Fruit fly (Drosophila melanogaster) whole organism, prepupa: Measurements from ENCODE around the gene CG14860.
A peak's percentile ranks its signal among the peaks of the same experiment; 100 is the strongest.

Source experiments
- Blimp-1 ChIP-seq: fragments of 200-800 bp; sonication (Bioruptor generic); optimal IDR thresholded peaks from 3 replicates; lab custom pipeline; 2017; ENCODE audit warnings: missing biosample characterization, missing genetic modification characterization, mild to moderate bottlenecking, moderate library complexity, missing genetic modification reagents
- CG10631 ChIP-seq: fragments of 200-800 bp; sonication (Bioruptor generic); optimal IDR thresholded peaks from 2 replicates; lab custom pipeline; 2016; ENCODE audit warnings: missing biosample characterization, missing genetic modification characterization
- CG10669 ChIP-seq: fragments of 200-800 bp; sonication (Bioruptor generic); optimal IDR thresholded peaks from 3 replicates; lab custom pipeline; 2018; ENCODE audit warnings: missing biosample characterization, mild to moderate bottlenecking, missing genetic modification characterization, moderate library complexity
- CG11294 ChIP-seq: fragments of 200-800 bp; sonication (Bioruptor generic); IDR thresholded peaks from 2 replicates; pipeline ENCODE4 v1.3.6; 2022; ENCODE audit warnings: missing biosample characterization, missing genetic modification characterization
- CG11762 ChIP-seq: fragments of 200-800 bp; sonication (Bioruptor generic); optimal IDR thresholded peaks from 3 replicates; lab custom pipeline; 2016; ENCODE audit warnings: missing biosample characterization, missing genetic modification characterization; ENCODE audit not compliant: insufficient read depth
- CG11902 ChIP-seq: fragments of 200-800 bp; sonication (Bioruptor generic); optimal IDR thresholded peaks from 3 replicates; lab custom pipeline; 2016; ENCODE audit warnings: missing biosample characterization, missing genetic modification characterization
- CG15336 ChIP-seq: fragments of 200-800 bp; sonication (Bioruptor generic); IDR thresholded peaks from 2 replicates; pipeline ENCODE4 v1.3.6; 2022; ENCODE audit warnings: missing biosample characterization, missing genetic modification characterization
- CG1621 ChIP-seq: fragments of 200-800 bp; sonication (Bioruptor generic); optimal IDR thresholded peaks from 3 replicates; lab custom pipeline; 2018; ENCODE audit warnings: missing biosample characterization, mild to moderate bottlenecking, missing genetic modification characterization
- CG3032 ChIP-seq: fragments of 200-800 bp; optimal IDR thresholded peaks from 2 replicates; lab custom pipeline; 2019; ENCODE audit warnings: missing biosample characterization, mild to moderate bottlenecking, missing genetic modification characterization, moderate library complexity
- CG31627 ChIP-seq: fragments of 200-800 bp; sonication (Bioruptor generic); optimal IDR thresholded peaks from 3 replicates; lab custom pipeline; 2016; ENCODE audit warnings: missing biosample characterization, missing genetic modification characterization
- CG32006 ChIP-seq: fragments of 200-800 bp; sonication (Bioruptor generic); optimal IDR thresholded peaks from 3 replicates; lab custom pipeline; 2017; ENCODE audit warnings: missing biosample characterization, mild to moderate bottlenecking, missing genetic modification characterization
- CG3919 ChIP-seq: fragments of 200-800 bp; sonication (Bioruptor generic); optimal IDR thresholded peaks from 3 replicates; lab custom pipeline; 2016; ENCODE audit warnings: missing biosample characterization, missing genetic modification characterization
- CG4318 ChIP-seq: fragments of 200-800 bp; sonication (Bioruptor generic); optimal IDR thresholded peaks from 3 replicates; lab custom pipeline; 2017; ENCODE audit warnings: missing biosample characterization, mild to moderate bottlenecking, missing genetic modification characterization
- CG6163 ChIP-seq: fragments of 200-800 bp; sonication (Bioruptor generic); IDR thresholded peaks from 3 replicates; pipeline ENCODE4 v1.3.6; 2022; ENCODE audit warnings: missing biosample characterization, missing genetic modification characterization
- CG6276 ChIP-seq: fragments of 200-800 bp; sonication (Bioruptor generic); optimal IDR thresholded peaks from 2 replicates; lab custom pipeline; 2017; ENCODE audit warnings: missing biosample characterization, mild to moderate bottlenecking, missing genetic modification characterization
- CG6808 ChIP-seq: fragments of 200-800 bp; sonication (Bioruptor generic); optimal IDR thresholded peaks from 3 replicates; lab custom pipeline; 2017; ENCODE audit warnings: missing biosample characterization, missing genetic modification characterization, mild to moderate bottlenecking, moderate library complexity, missing genetic modification reagents
- CG6854 ChIP-seq: fragments of 200-800 bp; sonication (Bioruptor generic); optimal IDR thresholded peaks from 2 replicates; lab custom pipeline; 2017; ENCODE audit warnings: missing biosample characterization, mild to moderate bottlenecking, missing genetic modification characterization
- CG7368 ChIP-seq: fragments of 200-800 bp; sonication (Bioruptor generic); optimal IDR thresholded peaks from 3 replicates; lab custom pipeline; 2016; ENCODE audit warnings: missing biosample characterization, missing genetic modification characterization
- CG8119 ChIP-seq: fragments of 200-800 bp; sonication (Bioruptor generic); IDR thresholded peaks from 3 replicates; pipeline ENCODE4 v1.3.6; 2022; ENCODE audit warnings: missing biosample characterization, missing genetic modification characterization
- CG8632 ChIP-seq: fragments of 200-800 bp; sonication (Bioruptor generic); optimal IDR thresholded peaks from 3 replicates; lab custom pipeline; 2016; ENCODE audit warnings: missing biosample characterization, missing genetic modification characterization
- Eip78C ChIP-seq: fragments of 200-800 bp; sonication (Bioruptor generic); peaks from one replicate; lab custom pipeline; 2016; ENCODE audit warnings: missing biosample characterization, missing genetic modification characterization
- Eip93F ChIP-seq: fragments of 200-800 bp; sonication (Bioruptor generic); optimal IDR thresholded peaks from 2 replicates; lab custom pipeline; 2016; ENCODE audit warnings: missing biosample characterization, mild to moderate bottlenecking, missing genetic modification characterization
- Ets96B ChIP-seq: fragments of 200-800 bp; optimal IDR thresholded peaks from 2 replicates; lab custom pipeline; 2019; ENCODE audit warnings: missing biosample characterization, mild to moderate bottlenecking, missing genetic modification characterization, moderate library complexity
- Gug ChIP-seq: fragments of 200-800 bp; sonication (Bioruptor generic); IDR thresholded peaks from 2 replicates; pipeline ENCODE4 v1.3.6; 2022; ENCODE audit warnings: missing biosample characterization, missing genetic modification characterization
- Hr38 ChIP-seq: sonication (Bioruptor generic); optimal IDR thresholded peaks from 2 replicates; lab custom pipeline; 2016; ENCODE audit warnings: missing biosample characterization, missing genetic modification characterization
- Hr4 ChIP-seq: fragments of 200-800 bp; sonication (Bioruptor generic); optimal IDR thresholded peaks from 3 replicates; lab custom pipeline; 2016; ENCODE audit warnings: missing biosample characterization, missing genetic modification characterization
- Lpt ChIP-seq: fragments of 200-800 bp; sonication (Bioruptor generic); optimal IDR thresholded peaks from 3 replicates; lab custom pipeline; 2016; ENCODE audit warnings: missing biosample characterization, missing genetic modification characterization
- Met ChIP-seq: fragments of 200-800 bp; sonication (Bioruptor generic); optimal IDR thresholded peaks from 3 replicates; lab custom pipeline; 2016; ENCODE audit warnings: missing biosample characterization, missing genetic modification characterization
- OdsH ChIP-seq: fragments of 200-800 bp; sonication (Bioruptor generic); optimal IDR thresholded peaks from 3 replicates; lab custom pipeline; 2016; ENCODE audit warnings: missing biosample characterization, missing genetic modification characterization
- Smox ChIP-seq: fragments of 200-800 bp; sonication (Bioruptor generic); optimal IDR thresholded peaks from 3 replicates; lab custom pipeline; 2016; ENCODE audit warnings: missing biosample characterization, missing genetic modification characterization
- Sox102F ChIP-seq: fragments of 200-800 bp; sonication (Bioruptor generic); optimal IDR thresholded peaks from 2 replicates; lab custom pipeline; 2016; ENCODE audit warnings: missing biosample characterization, mild to moderate bottlenecking, missing genetic modification characterization
- Sox14 ChIP-seq: fragments of 200-800 bp; sonication (Bioruptor generic); optimal IDR thresholded peaks from 3 replicates; lab custom pipeline; 2016; ENCODE audit warnings: missing biosample characterization, missing genetic modification characterization
- Sox15 ChIP-seq: fragments of 200-800 bp; sonication (Bioruptor generic); optimal IDR thresholded peaks from 3 replicates; lab custom pipeline; 2016; ENCODE audit warnings: missing biosample characterization, missing genetic modification characterization
- achi ChIP-seq: fragments of 200-800 bp; sonication (Bioruptor generic); optimal IDR thresholded peaks from 3 replicates; lab custom pipeline; 2016; ENCODE audit warnings: missing biosample characterization, missing genetic modification characterization
- acj6 ChIP-seq: fragments of 200-800 bp; sonication (Bioruptor generic); optimal IDR thresholded peaks from 3 replicates; lab custom pipeline; 2016; ENCODE audit warnings: missing biosample characterization, missing genetic modification characterization
- cyc ChIP-seq: fragments of 200-800 bp; sonication (Bioruptor generic); optimal IDR thresholded peaks from 3 replicates; lab custom pipeline; 2016; ENCODE audit warnings: missing biosample characterization, missing genetic modification characterization
- dsx ChIP-seq: fragments of 200-800 bp; optimal IDR thresholded peaks from 3 replicates; lab custom pipeline; 2019; ENCODE audit warnings: missing biosample characterization, mild to moderate bottlenecking, missing genetic modification characterization, moderate library complexity; ENCODE audit not compliant: poor library complexity, severe bottlenecking
- eg ChIP-seq: fragments of 200-800 bp; sonication (Bioruptor generic); IDR thresholded peaks from 3 replicates; pipeline ENCODE4 v1.3.6; 2022; ENCODE audit warnings: missing biosample characterization, missing genetic modification characterization
- esn ChIP-seq: fragments of 200-800 bp; sonication (Bioruptor generic); optimal IDR thresholded peaks from 2 replicates; lab custom pipeline; 2016; ENCODE audit warnings: missing biosample characterization, mild to moderate bottlenecking, missing genetic modification characterization, moderate library complexity
- fd85E ChIP-seq: fragments of 200-800 bp; sonication (Bioruptor generic); optimal IDR thresholded peaks from 3 replicates; lab custom pipeline; 2016; ENCODE audit warnings: missing biosample characterization, missing genetic modification characterization
- lz ChIP-seq: fragments of 200-800 bp; sonication (Bioruptor generic); optimal IDR thresholded peaks from 3 replicates; lab custom pipeline; 2016; ENCODE audit warnings: missing biosample characterization, missing genetic modification characterization
- net ChIP-seq: fragments of 200-800 bp; sonication (Bioruptor generic); optimal IDR thresholded peaks from 3 replicates; lab custom pipeline; 2016; ENCODE audit warnings: missing biosample characterization, missing genetic modification characterization
- pdm3 ChIP-seq: fragments of 200-800 bp; sonication (Bioruptor generic); optimal IDR thresholded peaks from 3 replicates; lab custom pipeline; 2016; ENCODE audit warnings: missing biosample characterization, missing genetic modification characterization
- spab ChIP-seq: fragments of 200-800 bp; sonication (Bioruptor generic); optimal IDR thresholded peaks from 2 replicates; lab custom pipeline; 2017; ENCODE audit warnings: missing biosample characterization, mild to moderate bottlenecking, missing genetic modification characterization, missing genetic modification reagents
- ss ChIP-seq, 2 experiments: fragments of 200-800 bp; sonication (Bioruptor generic); optimal IDR thresholded peaks; 2 replicates in 1 of 2; 3 replicates in 1 of 2; lab custom pipeline; 2017 to 2018; ENCODE audit warnings: mild to moderate bottlenecking in 2 of 2, missing biosample characterization in 2 of 2, missing genetic modification characterization in 2 of 2, moderate library complexity in 1 of 2
- svp ChIP-seq: fragments of 200-800 bp; sonication (Bioruptor generic); peaks from one replicate; lab custom pipeline; 2016; ENCODE audit warnings: missing biosample characterization, missing genetic modification characterization
- topi ChIP-seq: fragments of 200-800 bp; sonication (Bioruptor generic); optimal IDR thresholded peaks from 3 replicates; lab custom pipeline; 2016; ENCODE audit warnings: missing biosample characterization, missing genetic modification characterization

The CG14860 gene

dm6 chr3R:14846924-14847599 lies 47.5 kb upstream of the CG14860 start (continued):
- TF ChIP-seq CG3919 (GFP tag; lab: Kevin White, UChicago) = peak; percentile 86
- TF ChIP-seq CG8119 = peak; percentile 86
- TF ChIP-seq svp (GFP tag; lab: Kevin White, UChicago) = peak; percentile 70
- TF ChIP-seq CG31627 (GFP tag; lab: Kevin White, UChicago) = peak; percentile 21
- no peak for TF ChIP-seq Eip93F
- peak; percentile 18 for TF ChIP-seq Met (GFP tag; lab: Kevin White, UChicago)
- TF ChIP-seq Sox15 (GFP tag; lab: Kevin White, UChicago) = peak; percentile 32
- no peak for TF ChIP-seq CG6854 (GFP tag; lab: Kevin White, UChicago)
- peak; percentile 72 for TF ChIP-seq Sox14 (GFP tag; lab: Kevin White, UChicago)
- peak; percentile 63 for TF ChIP-seq CG7368 (GFP tag; lab: Kevin White, UChicago)
- TF ChIP-seq acj6 = peak; percentile 78
- TF ChIP-seq Gug (GFP tag; lab: Robert Waterston, UW) = peak; percentile 71
- TF ChIP-seq Hr4 (GFP tag; lab: Kevin White, UChicago) = peak; percentile 92
- TF ChIP-seq Hr38 = peak; percentile 52
- TF ChIP-seq eg (GFP tag; lab: Robert Waterston, UW) = peak; percentile 86

- TF ChIP-seq CG4318 (peak; percentile 5), topi (GFP tag; lab: Kevin White, UChicago) (no peak), CG3032 (tag; lab: Kevin White, UChicago) (peak; percentile 45), CG3919 (GFP tag; lab: Kevin White, UChicago) (peak; percentile 39), svp (GFP tag; lab: Kevin White, UChicago) (no peak), CG8119 (no peak), achi (GFP tag; lab: Kevin White, UChicago) (peak; percentile 21), Sox102F (GFP tag; lab: Kevin White, UChicago) (no peak), Hr38 (no peak), ss (GFP tag; optimal IDR thresholded peaks at IDR 0.05; lab: Kevin White, UChicago) (peak in 1 of 2 experiments; percentile 41), esn (GFP tag; lab: Kevin White, UChicago) (no peak), CG6854 (GFP tag; lab: Kevin White, UChicago) (no peak), CG8632 (GFP tag; lab: Kevin White, UChicago) (no peak), CG10669 (peak; percentile 50), CG15336 (GFP tag; lab: Robert Waterston, UW) (peak; percentile 46; the same call in 1 of the 2 replicates), Gug (GFP tag; lab: Robert Waterston, UW) (no peak), CG6276 (peak; percentile 18), Ets96B (peak; percentile 64), CG1621 (tag; lab: Kevin White, UChicago) (no peak), cyc (no peak), spab (GFP tag; lab: Kevin White, UChicago) (peak; percentile 30), Eip78C (GFP tag; lab: Kevin White, UChicago) (peak; percentile 79), CG10631 (GFP tag; lab: Kevin White, UChicago) (peak; percentile 5), CG32006 (GFP tag; lab: Kevin White, UChicago) (peak; percentile 35), CG11902 (GFP tag; lab: Kevin White, UChicago) (no peak), Smox (GFP tag; lab: Kevin White, UChicago) (no peak), CG6163 (GFP tag; lab: Robert Waterston, UW) (peak; percentile 25; the same call in 1 of the 3 replicates), Met (GFP tag; lab: Kevin White, UChicago) (no peak), OdsH (peak; percentile 24), lz (GFP tag; lab: Kevin White, UChicago) (no peak), Sox14 (GFP tag; lab: Kevin White, UChicago) (peak; percentile 19), Blimp-1 (GFP tag; lab: Kevin White, UChicago) (no peak), CG6808 (GFP tag; lab: Kevin White, UChicago) (peak; percentile 38), Lpt (no peak), Sox15 (GFP tag; lab: Kevin White, UChicago) (no peak), Hr4 (GFP tag; lab: Kevin White, UChicago) (no peak), CG31627 (GFP tag; lab: Kevin White, UChicago) (no peak), fd85E (no peak), dsx (peak; percentile 58), net (GFP tag; lab: Kevin White, UChicago) (no peak), CG11762 (GFP tag; lab: Kevin White, UChicago) (no peak), CG7368 (GFP tag; lab: Kevin White, UChicago) (no peak), pdm3 (peak; percentile 16), CG11294 (GFP tag; lab: Robert Waterston, UW) (no peak)
Measured at dm6 chr3R:14847844-14848243, 46.7 kb upstream of the CG14860 start.
